Worm (Caenorhabditis elegans) whole organism, late embryonic: Measurements from ENCODE around the gene M60.7.

ENCODE experiments used
- F13H6.1 ChIP-seq: sonication (generic microtip); optimal IDR thresholded peaks from 2 replicates; lab custom pipeline; 2016; ENCODE audit warnings: missing genetic modification characterization, missing compliant biosample characterization
- K02D7.2 ChIP-seq: sonication (generic microtip); optimal IDR thresholded peaks from 2 replicates; lab custom pipeline; 2017; ENCODE audit warnings: mild to moderate bottlenecking, missing genetic modification characterization, missing compliant biosample characterization
- K09A11.1 ChIP-seq: sonication (generic microtip); optimal IDR thresholded peaks from 2 replicates; lab custom pipeline; 2017; ENCODE audit warnings: antibody characterized with exemption, mild to moderate bottlenecking, missing genetic modification characterization, missing compliant biosample characterization; ENCODE audit not compliant: insufficient read depth
- T23F11.4 ChIP-seq: fragments of 200-800 bp; sonication (Bioruptor generic); optimal IDR thresholded peaks from 2 replicates; lab custom pipeline; 2018; ENCODE audit warnings: mild to moderate bottlenecking, missing genetic modification characterization, missing compliant biosample characterization
- ahr-1 ChIP-seq: sonication (generic microtip); optimal IDR thresholded peaks from 2 replicates; lab custom pipeline; 2016; ENCODE audit warnings: missing genetic modification characterization, missing compliant biosample characterization
- ama-1 ChIP-seq: fragments of 150-350 bp; optimal IDR thresholded peaks from 2 replicates; lab custom pipeline; 2014
- ceh-14 ChIP-seq: sonication (generic microtip); optimal IDR thresholded peaks from 2 replicates; lab custom pipeline; 2016; ENCODE audit warnings: missing genotype, missing genetic modification characterization, missing compliant biosample characterization
- ceh-18 ChIP-seq: sonication (generic microtip); optimal IDR thresholded peaks from 2 replicates; lab custom pipeline; 2016; ENCODE audit warnings: missing genetic modification characterization, missing compliant biosample characterization
- ceh-2 ChIP-seq: sonication (generic microtip); optimal IDR thresholded peaks from 2 replicates; lab custom pipeline; 2016; ENCODE audit warnings: missing genotype, missing genetic modification characterization, missing compliant biosample characterization
- ceh-22 ChIP-seq: sonication (generic microtip); optimal IDR thresholded peaks from 2 replicates; lab custom pipeline; 2017; ENCODE audit warnings: missing biosample characterization, missing genetic modification characterization
- ceh-31 ChIP-seq: sonication (generic microtip); optimal IDR thresholded peaks from 2 replicates; lab custom pipeline; 2016; ENCODE audit warnings: missing genetic modification characterization, missing compliant biosample characterization
- ceh-34 ChIP-seq: sonication (generic microtip); optimal IDR thresholded peaks from 2 replicates; lab custom pipeline; 2016; ENCODE audit warnings: mild to moderate bottlenecking, missing genetic modification characterization, missing compliant biosample characterization
- ceh-45 ChIP-seq: fragments of 200-800 bp; sonication (Bioruptor generic); IDR thresholded peaks from 2 replicates; pipeline ENCODE4 v1.3.6; 2022; ENCODE audit warnings: missing genetic modification reagents, missing genetic modification characterization, missing compliant biosample characterization
- ceh-48 ChIP-seq: sonication (generic microtip); optimal IDR thresholded peaks from 2 replicates; lab custom pipeline; 2016; ENCODE audit warnings: missing genetic modification characterization, inconsistent platforms, missing compliant biosample characterization
- dve-1 ChIP-seq: sonication (generic microtip); optimal IDR thresholded peaks from 2 replicates; lab custom pipeline; 2017; ENCODE audit warnings: antibody characterized with exemption, mild to moderate bottlenecking, missing genetic modification characterization, missing compliant biosample characterization
- elt-2 ChIP-seq: sonication (generic microtip); optimal IDR thresholded peaks from 2 replicates; lab custom pipeline; 2016; ENCODE audit warnings: missing genetic modification reagents, missing genetic modification characterization, missing compliant biosample characterization
- elt-4 ChIP-seq: sonication (generic microtip); optimal IDR thresholded peaks from 2 replicates; lab custom pipeline; 2016; ENCODE audit warnings: missing genetic modification characterization, missing compliant biosample characterization
- eyg-1 ChIP-seq: sonication (generic microtip); optimal IDR thresholded peaks from 2 replicates; lab custom pipeline; 2016; ENCODE audit warnings: missing genotype, missing genetic modification characterization, missing compliant biosample characterization
- fax-1 ChIP-seq: sonication (generic microtip); optimal IDR thresholded peaks from 2 replicates; lab custom pipeline; 2016; ENCODE audit warnings: missing genotype, missing genetic modification characterization, missing compliant biosample characterization
- hlh-15 ChIP-seq: sonication (generic microtip); optimal IDR thresholded peaks from 2 replicates; lab custom pipeline; 2016; ENCODE audit warnings: missing genetic modification characterization, missing compliant biosample characterization
- hlh-30 ChIP-seq: sonication (generic microtip); optimal IDR thresholded peaks from 2 replicates; lab custom pipeline; 2017; ENCODE audit warnings: antibody characterized with exemption, missing genetic modification characterization, missing compliant biosample characterization; ENCODE audit not compliant: insufficient read depth
- hlh-8 ChIP-seq: sonication (generic microtip); optimal IDR thresholded peaks from 2 replicates; lab custom pipeline; 2016; ENCODE audit warnings: missing genotype, missing genetic modification characterization, missing compliant biosample characterization
- lin-11 ChIP-seq: fragments of 200-800 bp; sonication (Bioruptor generic); optimal IDR thresholded peaks from 2 replicates; lab custom pipeline; 2018; ENCODE audit warnings: mild to moderate bottlenecking, missing genetic modification characterization, missing compliant biosample characterization
- mec-3 ChIP-seq: sonication (generic microtip); optimal IDR thresholded peaks from 2 replicates; lab custom pipeline; 2016; ENCODE audit warnings: borderline replicate concordance, missing genetic modification characterization, missing compliant biosample characterization
- nfya-1 ChIP-seq: sonication (generic microtip); optimal IDR thresholded peaks from 2 replicates; lab custom pipeline; 2017; ENCODE audit warnings: missing genetic modification characterization, mild to moderate bottlenecking, missing compliant biosample characterization, antibody characterized with exemption, moderate library complexity
- pag-3 ChIP-seq: sonication (generic microtip); optimal IDR thresholded peaks from 2 replicates; lab custom pipeline; 2016; ENCODE audit warnings: missing compliant biosample characterization, missing genetic modification characterization, borderline replicate concordance
- pat-9 ChIP-seq: fragments of 200-800 bp; sonication (Bioruptor generic); optimal IDR thresholded peaks from 2 replicates; lab custom pipeline; 2018; ENCODE audit warnings: mild to moderate bottlenecking, missing genetic modification characterization, moderate library complexity, missing compliant biosample characterization
- pax-1 ChIP-seq: fragments of 150-350 bp; optimal IDR thresholded peaks from 2 replicates; lab custom pipeline; 2014; ENCODE audit warnings: missing biosample characterization, missing genetic modification characterization
- pha-2 ChIP-seq: sonication (generic microtip); optimal IDR thresholded peaks from 2 replicates; lab custom pipeline; 2017; ENCODE audit warnings: mild to moderate bottlenecking, missing genetic modification characterization, missing compliant biosample characterization
- pqm-1 ChIP-seq: sonication (generic microtip); optimal IDR thresholded peaks from 2 replicates; lab custom pipeline; 2016; ENCODE audit warnings: missing genetic modification characterization, missing compliant biosample characterization
- pros-1 ChIP-seq: fragments of 150-350 bp; optimal IDR thresholded peaks from 2 replicates; lab custom pipeline; 2014; ENCODE audit warnings: missing biosample characterization, missing genetic modification reagents, missing genetic modification characterization
- ref-2 ChIP-seq: sonication (generic microtip); optimal IDR thresholded peaks from 2 replicates; lab custom pipeline; 2016; ENCODE audit warnings: missing genetic modification characterization, missing compliant biosample characterization
- rnt-1 ChIP-seq: sonication (generic microtip); optimal IDR thresholded peaks from 2 replicates; lab custom pipeline; 2016; ENCODE audit warnings: missing genetic modification characterization, missing compliant biosample characterization
- sdc-2 ChIP-seq: sonication (generic microtip); optimal IDR thresholded peaks from 2 replicates; lab custom pipeline; 2016; ENCODE audit warnings: missing genotype, missing genetic modification characterization, missing compliant biosample characterization
- syd-9 ChIP-seq: sonication (generic microtip); optimal IDR thresholded peaks from 2 replicates; lab custom pipeline; 2016; ENCODE audit warnings: mild to moderate bottlenecking, missing genetic modification characterization, moderate library complexity, missing compliant biosample characterization
- tbx-2 ChIP-seq: sonication (generic microtip); optimal IDR thresholded peaks from 2 replicates; lab custom pipeline; 2016; ENCODE audit warnings: missing genetic modification characterization, missing compliant biosample characterization
- tbx-7 ChIP-seq: sonication (generic microtip); optimal IDR thresholded peaks from 2 replicates; lab custom pipeline; 2016; ENCODE audit warnings: missing genotype, missing genetic modification characterization, missing compliant biosample characterization
- unc-3 ChIP-seq, 2 experiments: fragments of 200-800 bp in 1 of 2; sonication (Bioruptor generic) in 1 of 2; sonication (generic microtip) in 1 of 2; conservative IDR thresholded peaks in 1 of 2; optimal IDR thresholded peaks in 1 of 2; 2 replicates each; pipeline versions ENCODE4 v1.3.6 to Lab custom; 2016 to 2022; ENCODE audit warnings: missing compliant biosample characterization in 2 of 2, missing genetic modification characterization in 2 of 2, missing genetic modification reagents in 1 of 2
- unc-42 ChIP-seq: sonication (generic microtip); optimal IDR thresholded peaks from 2 replicates; lab custom pipeline; 2016; ENCODE audit warnings: missing genotype, missing genetic modification characterization, missing compliant biosample characterization
- unc-55 ChIP-seq: sonication (generic microtip); optimal IDR thresholded peaks from 2 replicates; lab custom pipeline; 2017; ENCODE audit warnings: missing biosample characterization, missing genetic modification reagents, missing genetic modification characterization
- unc-86 ChIP-seq: sonication (generic microtip); optimal IDR thresholded peaks from 2 replicates; lab custom pipeline; 2016; ENCODE audit warnings: missing genetic modification characterization, missing compliant biosample characterization
- zip-5 ChIP-seq: sonication (generic microtip); optimal IDR thresholded peaks from 2 replicates; lab custom pipeline; 2016; ENCODE audit warnings: missing genetic modification characterization, missing compliant biosample characterization

The M60.7 gene

ce11 chrX:8299554-8299953 is 38.6 kb upstream of the M60.7 start, which contains the start of gene ced-13:
Gene ced-13, minus strand, starts transcription at chrX:8299654.
- no peak for TF ChIP-seq unc-86 (tag; lab: Kevin White, UChicago)
- no peak for TF ChIP-seq dve-1 (tag; lab: Kevin White, UChicago)
- TF ChIP-seq rnt-1: no peak
- TF ChIP-seq ceh-22: no peak
- no peak for TF ChIP-seq hlh-15 (tag; lab: Kevin White, UChicago)
- TF ChIP-seq ceh-2 (tag; lab: Kevin White, UChicago): no peak
- no peak for TF ChIP-seq ceh-45 (GFP tag; lab: Robert Waterston, UW)
- no peak for TF ChIP-seq T23F11.4 (GFP tag; lab: Kevin White, UChicago)
- TF ChIP-seq K09A11.1 (tag; lab: Kevin White, UChicago): no peak
- TF ChIP-seq pha-2: no peak
- no peak for TF ChIP-seq unc-3 (GFP tag; conservative IDR thresholded peaks at IDR 0.05; lab: Robert Waterston, UW)
- no peak for TF ChIP-seq unc-3 (tag; optimal IDR thresholded peaks at IDR 0.05; lab: Kevin White, UChicago)
- TF ChIP-seq ahr-1 (tag; lab: Kevin White, UChicago): no peak
- TF ChIP-seq hlh-8: no peak
- no peak for TF ChIP-seq ama-1 (lab: Kevin White, UChicago)
- TF ChIP-seq elt-4: no peak

ce11 chrX:8297333-8297732 is 36.4 kb upstream of the M60.7 start:
- TF ChIP-seq pag-3 (tag; lab: Kevin White, UChicago) (no peak), pqm-1 (tag; lab: Kevin White, UChicago) (no peak), eyg-1 (tag; lab: Kevin White, UChicago) (no peak), F13H6.1 (tag; lab: Kevin White, UChicago) (no peak)

ce11 chrX:8294586-8294985 is 33.6 kb upstream of the M60.7 start, which contains the start of gene R09F10.3:
Gene R09F10.3, plus strand, starts transcription at chrX:8294625.
- TF ChIP-seq pqm-1 (tag; lab: Kevin White, UChicago) (no peak), unc-55 (GFP tag; lab: Kevin White, UChicago) (no peak), pros-1 (no peak), ceh-14 (tag; lab: Kevin White, UChicago) (no peak)
- TF ChIP-seq, all 69 proteins: peak for 0

- TF ChIP-seq ceh-34 (tag; lab: Kevin White, UChicago) (peak; percentile 82), ref-2 (peak; percentile 77), nfya-1 (tag; lab: Kevin White, UChicago) (peak; percentile 69), rnt-1 (peak; percentile 35), hlh-15 (tag; lab: Kevin White, UChicago) (no peak), ahr-1 (tag; lab: Kevin White, UChicago) (no peak), T23F11.4 (GFP tag; lab: Kevin White, UChicago) (no peak), hlh-30 (peak; percentile 11), unc-42 (tag; lab: Kevin White, UChicago) (peak; percentile 40), pax-1 (tag; lab: Kevin White, UChicago) (no peak), eyg-1 (tag; lab: Kevin White, UChicago) (peak; percentile 10), dve-1 (tag; lab: Kevin White, UChicago) (peak; percentile 18), ceh-48 (tag; lab: Kevin White, UChicago) (peak; percentile 16), sdc-2 (peak; percentile 49), ceh-31 (tag; lab: Kevin White, UChicago) (peak; percentile 80), tbx-2 (peak; percentile 64), ceh-2 (tag; lab: Kevin White, UChicago) (peak; percentile 1), unc-55 (GFP tag; lab: Kevin White, UChicago) (peak; percentile 77), pros-1 (peak; percentile 36), ceh-18 (peak; percentile 55)
These were observed 25.8 kb upstream of the M60.7 start, which contains the start of gene sec-16A.2 for ce11 chrX:8286740-8287299. Gene sec-16A.2, plus strand, starts transcription at chrX:8287249.

- TF ChIP-seq elt-2: no peak
- no peak for TF ChIP-seq pat-9
- no peak for TF ChIP-seq ceh-18
- no peak for TF ChIP-seq unc-86 (tag; lab: Kevin White, UChicago)
- no peak for TF ChIP-seq K02D7.2 (tag; lab: Kevin White, UChicago)
- TF ChIP-seq syd-9 (tag; lab: Kevin White, UChicago): no peak
- TF ChIP-seq fax-1: no peak
- TF ChIP-seq tbx-7: no peak
- TF ChIP-seq zip-5 (tag; lab: Kevin White, UChicago): no peak
- no peak for TF ChIP-seq mec-3 (tag; lab: Kevin White, UChicago)
- TF ChIP-seq pros-1: no peak
- no peak for TF ChIP-seq lin-11
- TF ChIP-seq ceh-14 (tag; lab: Kevin White, UChicago): no peak
- TF ChIP-seq ceh-31 (tag; lab: Kevin White, UChicago): no peak
These were observed 25.2 kb upstream of the M60.7 start for ce11 chrX:8286164-8286563.
